Fruit fly (Drosophila melanogaster): ENCODE measurements around the gene CG9175.

Gene CG9175

DNA sequence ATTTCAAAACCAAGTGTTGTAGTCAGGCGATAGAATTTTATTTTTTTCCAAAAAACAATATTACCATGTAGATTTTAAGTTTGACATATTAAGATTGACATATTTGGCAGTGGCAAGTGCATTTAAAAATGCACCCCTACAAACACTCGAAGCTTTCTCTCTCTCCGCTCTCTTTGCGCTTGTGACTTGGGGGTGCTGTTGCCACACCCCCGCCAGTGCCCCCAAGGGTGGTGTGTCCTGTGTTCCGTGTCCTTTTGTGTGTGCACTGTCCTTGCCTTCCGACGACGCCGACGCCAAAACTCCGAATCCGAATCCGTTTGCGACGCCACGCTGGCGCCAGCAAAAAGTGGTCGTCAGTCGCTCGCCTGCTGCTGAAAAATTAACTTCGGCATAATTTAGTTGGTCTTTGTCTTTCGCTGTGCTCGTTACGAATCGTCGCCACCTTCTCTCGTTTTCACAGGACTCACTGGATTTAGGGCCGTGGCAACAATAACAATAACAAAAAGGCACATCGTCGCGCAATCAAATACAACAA, 10.6 kb upstream of the CG9175 start (continued):
- TF ChIP-seq CG12071 (GFP tag; optimal IDR thresholded peaks at IDR 0.05): peak; percentile 19
- peak; percentile 38 for TF ChIP-seq Jarid2 (GFP tag; optimal IDR thresholded peaks at IDR 0.05)
- no peak for TF ChIP-seq Nf-YB (GFP tag; optimal IDR thresholded peaks at IDR 0.05)
- TF ChIP-seq CG12391 (tag; optimal IDR thresholded peaks at IDR 0.05): no peak
- no peak for TF ChIP-seq CG9609 (GFP tag; optimal IDR thresholded peaks at IDR 0.05)
- no peak for TF ChIP-seq trem (tag; optimal IDR thresholded peaks at IDR 0.05)
- no peak for TF ChIP-seq Oaz (GFP tag; IDR thresholded peaks at IDR 0.05)
- TF ChIP-seq CG8290 (GFP tag; optimal IDR thresholded peaks at IDR 0.05): no peak
- TF ChIP-seq CG8290 (tag; optimal IDR thresholded peaks at IDR 0.05): peak in 1 of 2 experiments; percentile 12
- TF ChIP-seq sens (GFP tag): peak; percentile 8
- peak; percentile 32 for TF ChIP-seq scrt (GFP tag; optimal IDR thresholded peaks at IDR 0.05)
- no peak for TF ChIP-seq CG13296 (GFP tag; optimal IDR thresholded peaks at IDR 0.05)
- peak; percentile 94 for TF ChIP-seq Deaf1 (tag; optimal IDR thresholded peaks at IDR 0.05)
- TF ChIP-seq ewg (GFP tag; optimal IDR thresholded peaks at IDR 0.05): peak; percentile 79
- no peak for TF ChIP-seq ac (GFP tag; optimal IDR thresholded peaks at IDR 0.05)
- no peak for TF ChIP-seq fd96Cb (tag; optimal IDR thresholded peaks at IDR 0.05)
- TF ChIP-seq C15 (GFP tag; IDR thresholded peaks at IDR 0.05): no peak
- TF ChIP-seq MESR4 (GFP tag; optimal IDR thresholded peaks at IDR 0.05): no peak
- peak; percentile 28 for TF ChIP-seq abd-A (tag; optimal IDR thresholded peaks at IDR 0.05)
- peak; percentile 47; the same call in 1 of the 2 replicates for TF ChIP-seq Adf1 (GFP tag; IDR thresholded peaks at IDR 0.05)
- no peak for TF ChIP-seq tll (GFP tag; optimal IDR thresholded peaks at IDR 0.05)
- TF ChIP-seq Ptx1 (GFP tag; IDR thresholded peaks at IDR 0.05): no peak
- TF ChIP-seq CG13894 (tag; optimal IDR thresholded peaks at IDR 0.05): peak; percentile 2
- no peak for TF ChIP-seq D19A (tag; optimal IDR thresholded peaks at IDR 0.05)
- no peak for TF ChIP-seq sna (GFP tag; IDR thresholded peaks at IDR 0.05; ENCODE audit: partially characterized antibody)
- no peak for TF ChIP-seq CG2199 (GFP tag; IDR thresholded peaks at IDR 0.05)
- TF ChIP-seq Trl (optimal IDR thresholded peaks at IDR 0.05): peak; percentile 32 to 56
- TF ChIP-seq Trl (GFP tag; optimal IDR thresholded peaks at IDR 0.05): no peak
- no peak for TF ChIP-seq esg (GFP tag; conservative IDR thresholded peaks at IDR 0.05)
- no peak for TF ChIP-seq twi (tag; optimal IDR thresholded peaks at IDR 0.05)
- TF ChIP-seq CG18599 (GFP tag; optimal IDR thresholded peaks at IDR 0.05): peak; percentile 33

- TF ChIP-seq unc-4 (GFP tag; IDR thresholded peaks at IDR 0.05; ENCODE audit: partially characterized antibody): no peak
- peak; percentile 86 for TF ChIP-seq CG4360 (GFP tag; IDR thresholded peaks at IDR 0.05)
- no peak for TF ChIP-seq ham (GFP tag; IDR thresholded peaks at IDR 0.05)
- no peak for TF ChIP-seq CG17912 (GFP tag; optimal IDR thresholded peaks at IDR 0.05)
- peak in 1 of 2 experiments; percentile 58 for TF ChIP-seq bsh (GFP tag; optimal IDR thresholded peaks at IDR 0.05)
- TF ChIP-seq ken (GFP tag; IDR thresholded peaks at IDR 0.05): no peak
- TF ChIP-seq CG1832 (GFP tag; optimal IDR thresholded peaks at IDR 0.05): peak; percentile 22
- TF ChIP-seq Vsx1 (GFP tag; optimal IDR thresholded peaks at IDR 0.05): no peak
- TF ChIP-seq shn (GFP tag; optimal IDR thresholded peaks at IDR 0.05): no peak
- TF ChIP-seq crp (GFP tag; optimal IDR thresholded peaks at IDR 0.05): peak in 1 of 2 experiments; percentile 47
- no peak for TF ChIP-seq Dbx (GFP tag; IDR thresholded peaks at IDR 0.05)
- TF ChIP-seq Dll (GFP tag; IDR thresholded peaks at IDR 0.05; ENCODE audit: partially characterized antibody): 0 out of 4 replicates have a peak, but pooled peaks have one; percentile 22
- no peak for TF ChIP-seq CG6654 (GFP tag; optimal IDR thresholded peaks at IDR 0.05)
- no peak for TF ChIP-seq CG32532 (GFP tag; IDR thresholded peaks at IDR 0.05)
- TF ChIP-seq MBD-R2 (GFP tag; IDR thresholded peaks at IDR 0.05): 0 out of 2 replicates have a peak, but pooled peaks have one; percentile 12
- TF ChIP-seq CG2116 (GFP tag; optimal IDR thresholded peaks at IDR 0.05): no peak
- TF ChIP-seq E2f2 (GFP tag; IDR thresholded peaks at IDR 0.05): peak; percentile 34; the same call in 1 of the 2 replicates
- peak; percentile 83 for TF ChIP-seq CG10321 (GFP tag; IDR thresholded peaks at IDR 0.05)
- 0 out of 2 replicates have a peak, but pooled peaks have one; percentile 16 for TF ChIP-seq CG13287 (GFP tag; IDR thresholded peaks at IDR 0.05; ENCODE audit: partially characterized antibody)
- TF ChIP-seq exex (tag; optimal IDR thresholded peaks at IDR 0.05): no peak
- no peak for TF ChIP-seq ac (GFP tag; optimal IDR thresholded peaks at IDR 0.05)
Observed at dm6 chr2L:6100202-6100689, 1.5 kb upstream of the CG9175 start, which contains the start of gene stai. Gene stai (plus strand): TSS chr2L:6100377.
